Worm (Caenorhabditis elegans) whole organism, L4 larva: ENCODE results near the gene arrd-13.

Source experiments
- fos-1 ChIP-seq: fragments of 150-350 bp; optimal IDR thresholded peaks from 2 replicates; lab custom pipeline; 2014; ENCODE audit warnings: missing biosample characterization, missing genetic modification characterization
- nhr-25 ChIP-seq: sonication (generic microtip); optimal IDR thresholded peaks from 2 replicates; lab custom pipeline; 2017; ENCODE audit warnings: missing genetic modification characterization, mild to moderate bottlenecking, missing compliant biosample characterization, antibody characterized with exemption, moderate library complexity, borderline replicate concordance; ENCODE audit not compliant: insufficient read depth
- set-16 ChIP-seq: fragments of 200-800 bp; sonication (Bioruptor generic); IDR thresholded peaks from 2 replicates; pipeline ENCODE4 v1.3.6; 2022; ENCODE audit warnings: missing genetic modification reagents, missing genetic modification characterization, missing compliant biosample characterization

DNA sequence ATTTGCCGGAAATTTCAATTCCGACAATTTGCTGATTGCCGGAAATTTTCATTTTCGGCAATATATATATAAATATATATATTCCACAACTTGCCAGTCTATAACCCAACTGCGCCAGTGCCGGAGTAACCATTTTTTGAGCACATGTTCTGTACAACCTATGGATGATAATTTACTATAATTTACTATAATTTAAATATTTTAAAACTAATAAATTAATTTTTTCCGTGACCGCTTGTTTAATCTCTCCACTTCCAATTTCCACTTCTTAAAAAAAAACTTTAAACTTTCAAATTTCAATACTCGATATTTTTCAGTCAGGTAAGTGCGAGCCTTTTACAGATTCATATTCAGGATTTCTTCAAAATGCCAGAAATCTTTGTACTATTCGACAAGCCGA lies 7.7 kb downstream of the arrd-13 start, which contains the start of gene arrd-12:
- TF ChIP-seq set-16 = no peak
- TF ChIP-seq nhr-25 (tag; lab: Kevin White, UChicago) = no peak
- no peak for TF ChIP-seq fos-1
